Worm (Caenorhabditis elegans) whole organism, L1 larva: ENCODE results near the gene bicd-1.
A peak's percentile ranks its signal among the peaks of the same experiment; 100 is the strongest.

ENCODE experiments used
- C04F5.9 ChIP-seq: sonication (generic microtip); optimal IDR thresholded peaks from 2 replicates; lab custom pipeline; 2016; ENCODE audit warnings: missing genetic modification characterization, missing compliant biosample characterization
- C16A3.4 ChIP-seq: fragments of 150-350 bp; optimal IDR thresholded peaks from 2 replicates; lab custom pipeline; 2014; ENCODE audit warnings: missing biosample characterization, missing genetic modification characterization
- F16B12.6 ChIP-seq: fragments of 150-350 bp; optimal IDR thresholded peaks from 2 replicates; lab custom pipeline; 2014; ENCODE audit warnings: missing biosample characterization, missing genetic modification characterization
- alr-1 ChIP-seq: fragments of 200-800 bp; sonication (Bioruptor generic); optimal IDR thresholded peaks from 2 replicates; lab custom pipeline; 2018; ENCODE audit warnings: borderline replicate concordance, mild to moderate bottlenecking, missing genetic modification characterization, missing compliant biosample characterization
- blmp-1 ChIP-seq: fragments of 150-350 bp; optimal IDR thresholded peaks from 2 replicates; lab custom pipeline; 2014; ENCODE audit warnings: missing biosample characterization, missing genetic modification characterization
- ceh-8 ChIP-seq: fragments of 200-800 bp; sonication (Bioruptor generic); optimal IDR thresholded peaks from 2 replicates; lab custom pipeline; 2018; ENCODE audit warnings: mild to moderate bottlenecking, missing genetic modification characterization, moderate library complexity, missing compliant biosample characterization
- ceh-82 ChIP-seq, 3 experiments: fragments of 150-350 bp in 1 of 3; sonication (generic microtip) in 2 of 3; optimal IDR thresholded peaks; 2 replicates each; lab custom pipeline; 2014 to 2017; ENCODE audit warnings: missing biosample characterization in 3 of 3, missing genetic modification characterization in 3 of 3
- ceh-88 ChIP-seq: fragments of 200-800 bp; sonication (Bioruptor generic); IDR thresholded peaks from 2 replicates; pipeline ENCODE4 v1.3.6; 2022; ENCODE audit warnings: missing genetic modification characterization, missing compliant biosample characterization
- ceh-90 ChIP-seq: sonication (generic microtip); optimal IDR thresholded peaks from 2 replicates; lab custom pipeline; 2016; ENCODE audit warnings: missing genetic modification characterization, missing compliant biosample characterization
- ces-1 ChIP-seq: fragments of 150-350 bp; optimal IDR thresholded peaks from 2 replicates; lab custom pipeline; 2014; ENCODE audit warnings: missing biosample characterization, missing genetic modification reagents, missing genetic modification characterization
- dpl-1 ChIP-seq, 3 experiments: fragments of 150-350 bp in 2 of 3; sonication (generic microtip) in 1 of 3; optimal IDR thresholded peaks; 2 replicates each; lab custom pipeline; 2014 to 2017; ENCODE audit warnings: missing biosample characterization in 3 of 3, missing genetic modification characterization in 3 of 3, missing genetic modification reagents in 3 of 3
- dsc-1 ChIP-seq: sonication (generic microtip); optimal IDR thresholded peaks from 2 replicates; lab custom pipeline; 2016; ENCODE audit warnings: mild to moderate bottlenecking, missing genetic modification characterization, missing compliant biosample characterization
- elt-2 ChIP-seq: sonication (generic microtip); optimal IDR thresholded peaks from 2 replicates; lab custom pipeline; 2016; ENCODE audit warnings: missing genetic modification characterization, mild to moderate bottlenecking, inconsistent platforms, missing compliant biosample characterization, missing genetic modification reagents
- elt-3 ChIP-seq, 6 experiments: fragments of 150-350 bp in 1 of 6; sonication (generic microtip); optimal IDR thresholded peaks; 2 replicates each; lab custom pipeline; 2017 to 2018; ENCODE audit warnings: missing biosample characterization in 6 of 6, missing genetic modification characterization in 6 of 6, inconsistent platforms in 1 of 6
- ets-5 ChIP-seq: fragments of 200-800 bp; sonication (Bioruptor generic); IDR thresholded peaks from 2 replicates; pipeline ENCODE4 v1.3.6; 2022; ENCODE audit warnings: missing genetic modification characterization, missing compliant biosample characterization
- fkh-10 ChIP-seq: sonication (generic microtip); optimal IDR thresholded peaks from 2 replicates; lab custom pipeline; 2017; ENCODE audit warnings: missing biosample characterization, missing genetic modification reagents, missing genetic modification characterization
- fkh-4 ChIP-seq: sonication (generic microtip); optimal IDR thresholded peaks from 2 replicates; lab custom pipeline; 2016; ENCODE audit warnings: missing compliant biosample characterization, missing genetic modification characterization, borderline replicate concordance
- fkh-8 ChIP-seq: sonication (generic microtip); optimal IDR thresholded peaks from 2 replicates; lab custom pipeline; 2016; ENCODE audit warnings: mild to moderate bottlenecking, missing genetic modification characterization, missing compliant biosample characterization
- fos-1 ChIP-seq: fragments of 150-350 bp; optimal IDR thresholded peaks from 2 replicates; lab custom pipeline; 2014; ENCODE audit warnings: missing biosample characterization, missing genetic modification characterization
- hlh-17 ChIP-seq: fragments of 200-800 bp; sonication (Bioruptor generic); optimal IDR thresholded peaks from 2 replicates; lab custom pipeline; 2018; ENCODE audit warnings: missing genetic modification characterization, mild to moderate bottlenecking, missing compliant biosample characterization, moderate library complexity, borderline replicate concordance
- hpl-2 ChIP-seq: fragments of 150-350 bp; optimal IDR thresholded peaks from 2 replicates; lab custom pipeline; 2014; ENCODE audit warnings: missing biosample characterization, missing genetic modification reagents, missing genetic modification characterization
- irx-1 ChIP-seq: sonication (generic microtip); optimal IDR thresholded peaks from 2 replicates; lab custom pipeline; 2016; ENCODE audit warnings: missing genetic modification characterization, missing compliant biosample characterization
- isw-1 ChIP-seq: fragments of 200-800 bp; sonication (Bioruptor generic); IDR thresholded peaks from 2 replicates; pipeline ENCODE4 v1.3.6; 2022; ENCODE audit warnings: missing genetic modification characterization, missing compliant biosample characterization
- jun-1 ChIP-seq: fragments of 150-350 bp; optimal IDR thresholded peaks from 2 replicates; lab custom pipeline; 2014; ENCODE audit warnings: missing biosample characterization, missing genetic modification reagents, missing genetic modification characterization
- lin-15B ChIP-seq: fragments of 150-350 bp; sonication (generic microtip); optimal IDR thresholded peaks from 3 replicates; lab custom pipeline; 2014; ENCODE audit warnings: missing biosample characterization, missing genetic modification characterization
- lin-35 ChIP-seq, 2 experiments: fragments of 150-350 bp; optimal IDR thresholded peaks; 2 replicates each; lab custom pipeline; 2014; ENCODE audit warnings: missing biosample characterization in 2 of 2, missing genetic modification characterization in 2 of 2, missing genetic modification reagents in 2 of 2
- lin-39 ChIP-seq: fragments of 150-350 bp; optimal IDR thresholded peaks from 2 replicates; lab custom pipeline; 2014; ENCODE audit warnings: missing biosample characterization, missing genetic modification reagents, missing genetic modification characterization
- lir-3 ChIP-seq: sonication (generic microtip); optimal IDR thresholded peaks from 2 replicates; lab custom pipeline; 2016; ENCODE audit warnings: mild to moderate bottlenecking, missing genetic modification characterization, moderate library complexity, missing compliant biosample characterization; ENCODE audit not compliant: poor library complexity
- mdl-1 ChIP-seq, 2 experiments: fragments of 150-350 bp; optimal IDR thresholded peaks; 2 replicates each; lab custom pipeline; 2014 to 2017; ENCODE audit warnings: missing biosample characterization in 2 of 2, missing genetic modification characterization in 2 of 2, inconsistent platforms in 1 of 2
- mep-1 ChIP-seq: fragments of 150-350 bp; optimal IDR thresholded peaks from 2 replicates; lab custom pipeline; 2014; ENCODE audit warnings: missing biosample characterization, missing genetic modification characterization
- nhr-11 ChIP-seq: fragments of 150-350 bp; optimal IDR thresholded peaks from 2 replicates; lab custom pipeline; 2014; ENCODE audit warnings: missing biosample characterization, missing genetic modification characterization
- nhr-20 ChIP-seq: sonication (generic microtip); optimal IDR thresholded peaks from 2 replicates; lab custom pipeline; 2016; ENCODE audit warnings: mild to moderate bottlenecking, missing genetic modification characterization, missing compliant biosample characterization
- nhr-237 ChIP-seq: fragments of 150-350 bp; optimal IDR thresholded peaks from 2 replicates; lab custom pipeline; 2014; ENCODE audit warnings: missing biosample characterization, missing genetic modification characterization
- nhr-47 ChIP-seq: sonication (generic microtip); optimal IDR thresholded peaks from 2 replicates; lab custom pipeline; 2016; ENCODE audit warnings: mild to moderate bottlenecking, missing genetic modification characterization, moderate library complexity, missing compliant biosample characterization
- nhr-77 ChIP-seq: fragments of 150-350 bp; optimal IDR thresholded peaks from 2 replicates; lab custom pipeline; 2014; ENCODE audit warnings: missing biosample characterization, missing genetic modification characterization
- nhr-84 ChIP-seq: sonication (generic microtip); optimal IDR thresholded peaks from 2 replicates; lab custom pipeline; 2017; ENCODE audit warnings: missing biosample characterization, missing genetic modification characterization
- nhr-85 ChIP-seq: sonication (generic microtip); peaks from one replicate; lab custom pipeline; 2016; ENCODE audit warnings: missing genetic modification characterization, inconsistent platforms, missing compliant biosample characterization
- nhr-90 ChIP-seq: sonication (generic microtip); optimal IDR thresholded peaks from 2 replicates; lab custom pipeline; 2016; ENCODE audit warnings: mild to moderate bottlenecking, missing genetic modification characterization, missing compliant biosample characterization; ENCODE audit not compliant: poor library complexity
- pag-3 ChIP-seq: sonication (generic microtip); optimal IDR thresholded peaks from 2 replicates; lab custom pipeline; 2017; ENCODE audit warnings: missing genetic modification characterization, mild to moderate bottlenecking, missing compliant biosample characterization, antibody characterized with exemption, borderline replicate concordance; ENCODE audit not compliant: insufficient read depth
- pax-3 ChIP-seq: fragments of 200-800 bp; sonication (Bioruptor generic); optimal IDR thresholded peaks from 2 replicates; lab custom pipeline; 2018; ENCODE audit warnings: mild to moderate bottlenecking, missing genetic modification characterization, moderate library complexity, missing compliant biosample characterization
- pqm-1 ChIP-seq: sonication (generic microtip); optimal IDR thresholded peaks from 3 replicates; lab custom pipeline; 2017; ENCODE audit warnings: missing biosample characterization, missing genetic modification characterization
- snpc-4 ChIP-seq: fragments of 150-350 bp; optimal IDR thresholded peaks from 2 replicates; lab custom pipeline; 2014; ENCODE audit warnings: missing biosample characterization, missing genetic modification characterization
- sox-4 ChIP-seq: sonication (generic microtip); optimal IDR thresholded peaks from 2 replicates; lab custom pipeline; 2016; ENCODE audit warnings: missing genetic modification characterization, missing compliant biosample characterization
- sptf-1 ChIP-seq: fragments of 150-350 bp; optimal IDR thresholded peaks from 2 replicates; lab custom pipeline; 2014; ENCODE audit warnings: missing biosample characterization, missing genetic modification characterization
- sup-37 ChIP-seq: fragments of 200-800 bp; sonication (Bioruptor generic); optimal IDR thresholded peaks from 2 replicates; lab custom pipeline; 2018; ENCODE audit warnings: mild to moderate bottlenecking, missing genetic modification characterization, missing compliant biosample characterization
- swsn-7 ChIP-seq: sonication (generic microtip); optimal IDR thresholded peaks from 2 replicates; lab custom pipeline; 2016; ENCODE audit warnings: missing genetic modification characterization, missing compliant biosample characterization
- unc-130 ChIP-seq: fragments of 150-350 bp; optimal IDR thresholded peaks from 2 replicates; lab custom pipeline; 2017; ENCODE audit warnings: missing biosample characterization, missing genetic modification characterization, inconsistent platforms
- unc-62 ChIP-seq: fragments of 150-350 bp; optimal IDR thresholded peaks from 2 replicates; lab custom pipeline; 2014; ENCODE audit warnings: missing biosample characterization, missing genetic modification reagents, missing genetic modification characterization
- unc-98 ChIP-seq: fragments of 200-800 bp; sonication (Bioruptor generic); IDR thresholded peaks from 2 replicates; pipeline ENCODE4 v1.3.6; 2022; ENCODE audit warnings: missing genetic modification characterization, missing compliant biosample characterization
- xbp-1 ChIP-seq: sonication (generic microtip); optimal IDR thresholded peaks from 2 replicates; lab custom pipeline; 2016; ENCODE audit warnings: missing genetic modification characterization, missing compliant biosample characterization
- zag-1 ChIP-seq: fragments of 150-350 bp; optimal IDR thresholded peaks from 2 replicates; lab custom pipeline; 2014; ENCODE audit warnings: missing biosample characterization, missing genetic modification characterization
- zip-4 ChIP-seq: fragments of 200-800 bp; sonication (Bioruptor generic); optimal IDR thresholded peaks from 2 replicates; lab custom pipeline; 2018; ENCODE audit warnings: mild to moderate bottlenecking, missing genetic modification characterization, moderate library complexity, missing compliant biosample characterization
- ztf-4 ChIP-seq: fragments of 150-350 bp; optimal IDR thresholded peaks from 2 replicates; lab custom pipeline; 2014; ENCODE audit warnings: missing biosample characterization, missing genetic modification characterization

Gene bicd-1

DNA sequence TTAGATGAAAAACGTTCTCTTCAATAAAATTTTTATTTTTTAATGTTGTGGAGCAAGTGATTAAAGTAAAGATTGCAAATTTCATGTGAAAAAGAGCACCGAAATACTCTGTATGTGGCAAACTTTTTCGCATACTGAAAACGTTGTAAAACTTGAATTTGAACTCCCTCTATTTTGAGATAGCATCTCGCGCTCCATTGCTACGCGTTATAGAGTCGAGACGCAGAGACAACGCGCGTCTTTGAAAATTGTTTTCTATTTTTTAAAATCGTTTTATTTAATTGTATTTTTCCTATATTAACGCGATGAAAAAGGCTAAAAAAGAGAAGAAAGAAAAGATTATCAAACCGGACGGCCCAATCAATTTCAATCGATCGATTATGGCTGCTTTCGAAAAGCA is 23.5 kb downstream of the bicd-1 start, which contains the start of gene fan-1:
fan-1 (plus strand) TSS at position 78 of the 400 bp plus-strand sequence.
- TF ChIP-seq C16A3.4 (tag; lab: Kevin White, UChicago) (peak; percentile 48), ceh-82 (tag; optimal IDR thresholded peaks at IDR 0.05; lab: Kevin White, UChicago) (peak; percentile 43 to 74 (median 49)), swsn-7 (tag; lab: Kevin White, UChicago) (peak; percentile 63), lin-39 (tag; lab: Kevin White, UChicago) (peak; percentile 0), ceh-8 (no peak), irx-1 (tag; lab: Kevin White, UChicago) (peak; percentile 30), jun-1 (tag; lab: Kevin White, UChicago) (no peak), lin-15B (peak; percentile 55), unc-98 (GFP tag; lab: Robert Waterston, UW) (no peak), sox-4 (tag; lab: Kevin White, UChicago) (peak; percentile 52), alr-1 (tag; lab: Kevin White, UChicago) (no peak), snpc-4 (tag; lab: Kevin White, UChicago) (peak; percentile 6), nhr-90 (tag; lab: Kevin White, UChicago) (peak; percentile 31), ceh-90 (tag; lab: Kevin White, UChicago) (no peak), nhr-47 (peak; percentile 74), ztf-4 (no peak), unc-130 (peak; percentile 57), xbp-1 (tag; lab: Kevin White, UChicago) (peak; percentile 58), nhr-11 (tag; lab: Kevin White, UChicago) (no peak), unc-62 (GFP tag; lab: Kevin White, UChicago) (no peak), hlh-17 (GFP tag; lab: Kevin White, UChicago) (no peak), nhr-84 (tag; lab: Kevin White, UChicago) (no peak), F16B12.6 (tag; lab: Kevin White, UChicago) (peak; percentile 40), dpl-1 (GFP tag; optimal IDR thresholded peaks at IDR 0.05; lab: Kevin White, UChicago) (peak; percentile 96 to 97 (median 96)), ces-1 (GFP tag; lab: Kevin White, UChicago) (no peak), nhr-20 (peak; percentile 77), zip-4 (no peak), dsc-1 (peak; percentile 53), isw-1 (GFP tag; lab: Robert Waterston, UW) (peak; percentile 55), pax-3 (tag; lab: Kevin White, UChicago) (no peak), ceh-88 (GFP tag; lab: Robert Waterston, UW) (no peak), fkh-8 (tag; lab: Kevin White, UChicago) (peak; percentile 43), lir-3 (tag; lab: Kevin White, UChicago) (no peak), hpl-2 (no peak), blmp-1 (tag; lab: Kevin White, UChicago) (peak; percentile 42), elt-2 (tag; lab: Kevin White, UChicago) (no peak), nhr-85 (tag; lab: Kevin White, UChicago) (peak; percentile 69), nhr-77 (tag; lab: Kevin White, UChicago) (peak; percentile 2), elt-3 (tag; optimal IDR thresholded peaks at IDR 0.05; lab: Kevin White, UChicago) (peak in 1 of 6 experiments; percentile 50), pqm-1 (no peak), lin-35 (GFP tag; optimal IDR thresholded peaks at IDR 0.05; lab: Kevin White, UChicago) (peak; percentile 98 to 99), zag-1 (no peak), sptf-1 (tag; lab: Kevin White, UChicago) (no peak), fkh-10 (GFP tag; lab: Kevin White, UChicago) (no peak), sup-37 (GFP tag; lab: Kevin White, UChicago) (no peak), mep-1 (tag; lab: Kevin White, UChicago) (peak; percentile 73), mdl-1 (tag; optimal IDR thresholded peaks at IDR 0.05; lab: Kevin White, UChicago) (peak in 1 of 2 experiments; percentile 39), C04F5.9 (tag; lab: Kevin White, UChicago) (no peak), pag-3 (tag; lab: Kevin White, UChicago) (no peak), fkh-4 (tag; lab: Kevin White, UChicago) (no peak), fos-1 (tag; lab: Kevin White, UChicago) (peak; percentile 49), ets-5 (GFP tag; lab: Robert Waterston, UW) (no peak), nhr-237 (tag; lab: Kevin White, UChicago) (no peak)
